Fruit fly (Drosophila melanogaster) whole organism, prepupa: ENCODE measurements around the gene PolI.
A peak's percentile ranks its signal among the peaks of the same experiment; 100 is the strongest.

Source experiments
- Blimp-1 ChIP-seq: fragments of 200-800 bp; sonication (Bioruptor generic); optimal IDR thresholded peaks from 3 replicates; lab custom pipeline; 2017; ENCODE audit warnings: missing biosample characterization, missing genetic modification characterization, mild to moderate bottlenecking, moderate library complexity, missing genetic modification reagents
- CG10669 ChIP-seq: fragments of 200-800 bp; sonication (Bioruptor generic); optimal IDR thresholded peaks from 3 replicates; lab custom pipeline; 2018; ENCODE audit warnings: missing biosample characterization, mild to moderate bottlenecking, missing genetic modification characterization, moderate library complexity
- CG11902 ChIP-seq: fragments of 200-800 bp; sonication (Bioruptor generic); optimal IDR thresholded peaks from 3 replicates; lab custom pipeline; 2016; ENCODE audit warnings: missing biosample characterization, missing genetic modification characterization
- CG15336 ChIP-seq: fragments of 200-800 bp; sonication (Bioruptor generic); IDR thresholded peaks from 2 replicates; pipeline ENCODE4 v1.3.6; 2022; ENCODE audit warnings: missing biosample characterization, missing genetic modification characterization
- CG16779 ChIP-seq: fragments of 200-800 bp; sonication (Bioruptor generic); optimal IDR thresholded peaks from 3 replicates; lab custom pipeline; 2017; ENCODE audit warnings: missing biosample characterization, mild to moderate bottlenecking, missing genetic modification characterization
- CG32006 ChIP-seq: fragments of 200-800 bp; sonication (Bioruptor generic); optimal IDR thresholded peaks from 3 replicates; lab custom pipeline; 2017; ENCODE audit warnings: missing biosample characterization, mild to moderate bottlenecking, missing genetic modification characterization
- CG4318 ChIP-seq: fragments of 200-800 bp; sonication (Bioruptor generic); optimal IDR thresholded peaks from 3 replicates; lab custom pipeline; 2017; ENCODE audit warnings: missing biosample characterization, mild to moderate bottlenecking, missing genetic modification characterization
- CG6854 ChIP-seq: fragments of 200-800 bp; sonication (Bioruptor generic); optimal IDR thresholded peaks from 2 replicates; lab custom pipeline; 2017; ENCODE audit warnings: missing biosample characterization, mild to moderate bottlenecking, missing genetic modification characterization
- CG7368 ChIP-seq: fragments of 200-800 bp; sonication (Bioruptor generic); optimal IDR thresholded peaks from 3 replicates; lab custom pipeline; 2016; ENCODE audit warnings: missing biosample characterization, missing genetic modification characterization
- CG8119 ChIP-seq: fragments of 200-800 bp; sonication (Bioruptor generic); IDR thresholded peaks from 3 replicates; pipeline ENCODE4 v1.3.6; 2022; ENCODE audit warnings: missing biosample characterization, missing genetic modification characterization
- CG8319 ChIP-seq: fragments of 200-800 bp; sonication (Bioruptor generic); optimal IDR thresholded peaks from 3 replicates; lab custom pipeline; 2016; ENCODE audit warnings: missing biosample characterization, missing genetic modification characterization
- CG9139 ChIP-seq: fragments of 200-800 bp; sonication (Bioruptor generic); optimal IDR thresholded peaks from 3 replicates; lab custom pipeline; 2017; ENCODE audit warnings: missing biosample characterization, mild to moderate bottlenecking, missing genetic modification characterization
- Eip78C ChIP-seq: fragments of 200-800 bp; sonication (Bioruptor generic); peaks from one replicate; lab custom pipeline; 2016; ENCODE audit warnings: missing biosample characterization, missing genetic modification characterization
- Eip93F ChIP-seq: fragments of 200-800 bp; sonication (Bioruptor generic); optimal IDR thresholded peaks from 2 replicates; lab custom pipeline; 2016; ENCODE audit warnings: missing biosample characterization, mild to moderate bottlenecking, missing genetic modification characterization
- Gug ChIP-seq: fragments of 200-800 bp; sonication (Bioruptor generic); IDR thresholded peaks from 2 replicates; pipeline ENCODE4 v1.3.6; 2022; ENCODE audit warnings: missing biosample characterization, missing genetic modification characterization
- Hr39 ChIP-seq: fragments of 200-800 bp; sonication (Bioruptor generic); optimal IDR thresholded peaks from 2 replicates; lab custom pipeline; 2016; ENCODE audit warnings: missing biosample characterization, missing genetic modification characterization
- Lpt ChIP-seq: fragments of 200-800 bp; sonication (Bioruptor generic); optimal IDR thresholded peaks from 3 replicates; lab custom pipeline; 2016; ENCODE audit warnings: missing biosample characterization, missing genetic modification characterization
- Met ChIP-seq: fragments of 200-800 bp; sonication (Bioruptor generic); optimal IDR thresholded peaks from 3 replicates; lab custom pipeline; 2016; ENCODE audit warnings: missing biosample characterization, missing genetic modification characterization
- Sox102F ChIP-seq: fragments of 200-800 bp; sonication (Bioruptor generic); optimal IDR thresholded peaks from 2 replicates; lab custom pipeline; 2016; ENCODE audit warnings: missing biosample characterization, mild to moderate bottlenecking, missing genetic modification characterization
- Sox14 ChIP-seq: fragments of 200-800 bp; sonication (Bioruptor generic); optimal IDR thresholded peaks from 3 replicates; lab custom pipeline; 2016; ENCODE audit warnings: missing biosample characterization, missing genetic modification characterization
- achi ChIP-seq: fragments of 200-800 bp; sonication (Bioruptor generic); optimal IDR thresholded peaks from 3 replicates; lab custom pipeline; 2016; ENCODE audit warnings: missing biosample characterization, missing genetic modification characterization
- acj6 ChIP-seq: fragments of 200-800 bp; sonication (Bioruptor generic); optimal IDR thresholded peaks from 3 replicates; lab custom pipeline; 2016; ENCODE audit warnings: missing biosample characterization, missing genetic modification characterization
- cyc ChIP-seq: fragments of 200-800 bp; sonication (Bioruptor generic); optimal IDR thresholded peaks from 3 replicates; lab custom pipeline; 2016; ENCODE audit warnings: missing biosample characterization, missing genetic modification characterization
- dsx ChIP-seq: fragments of 200-800 bp; optimal IDR thresholded peaks from 3 replicates; lab custom pipeline; 2019; ENCODE audit warnings: missing biosample characterization, mild to moderate bottlenecking, missing genetic modification characterization, moderate library complexity; ENCODE audit not compliant: poor library complexity, severe bottlenecking
- fkh ChIP-seq: fragments of 200-800 bp; sonication (Bioruptor generic); optimal IDR thresholded peaks from 3 replicates; lab custom pipeline; 2017; ENCODE audit warnings: missing biosample characterization, mild to moderate bottlenecking, missing genetic modification characterization, moderate library complexity
- ss ChIP-seq, 2 experiments: fragments of 200-800 bp; sonication (Bioruptor generic); optimal IDR thresholded peaks; 2 replicates in 1 of 2; 3 replicates in 1 of 2; lab custom pipeline; 2017 to 2018; ENCODE audit warnings: mild to moderate bottlenecking in 2 of 2, missing biosample characterization in 2 of 2, missing genetic modification characterization in 2 of 2, moderate library complexity in 1 of 2
- svp ChIP-seq: fragments of 200-800 bp; sonication (Bioruptor generic); peaks from one replicate; lab custom pipeline; 2016; ENCODE audit warnings: missing biosample characterization, missing genetic modification characterization
- topi ChIP-seq: fragments of 200-800 bp; sonication (Bioruptor generic); optimal IDR thresholded peaks from 3 replicates; lab custom pipeline; 2016; ENCODE audit warnings: missing biosample characterization, missing genetic modification characterization
- vri ChIP-seq: fragments of 200-800 bp; sonication (Bioruptor generic); optimal IDR thresholded peaks from 3 replicates; lab custom pipeline; 2016; ENCODE audit warnings: missing biosample characterization, mild to moderate bottlenecking, missing genetic modification characterization

Gene PolI

dm6 chr3R:8212594-8212993 lies 20.7 kb upstream of the PolI start:
- TF ChIP-seq Sox102F (GFP tag; lab: Kevin White, UChicago) (no peak), Met (GFP tag; lab: Kevin White, UChicago) (no peak), fkh (GFP tag; lab: Kevin White, UChicago) (peak; percentile 81), CG9139 (GFP tag; lab: Kevin White, UChicago) (no peak), CG8119 (GFP tag; lab: Robert Waterston, UW) (no peak), topi (GFP tag; lab: Kevin White, UChicago) (no peak)

DNA sequence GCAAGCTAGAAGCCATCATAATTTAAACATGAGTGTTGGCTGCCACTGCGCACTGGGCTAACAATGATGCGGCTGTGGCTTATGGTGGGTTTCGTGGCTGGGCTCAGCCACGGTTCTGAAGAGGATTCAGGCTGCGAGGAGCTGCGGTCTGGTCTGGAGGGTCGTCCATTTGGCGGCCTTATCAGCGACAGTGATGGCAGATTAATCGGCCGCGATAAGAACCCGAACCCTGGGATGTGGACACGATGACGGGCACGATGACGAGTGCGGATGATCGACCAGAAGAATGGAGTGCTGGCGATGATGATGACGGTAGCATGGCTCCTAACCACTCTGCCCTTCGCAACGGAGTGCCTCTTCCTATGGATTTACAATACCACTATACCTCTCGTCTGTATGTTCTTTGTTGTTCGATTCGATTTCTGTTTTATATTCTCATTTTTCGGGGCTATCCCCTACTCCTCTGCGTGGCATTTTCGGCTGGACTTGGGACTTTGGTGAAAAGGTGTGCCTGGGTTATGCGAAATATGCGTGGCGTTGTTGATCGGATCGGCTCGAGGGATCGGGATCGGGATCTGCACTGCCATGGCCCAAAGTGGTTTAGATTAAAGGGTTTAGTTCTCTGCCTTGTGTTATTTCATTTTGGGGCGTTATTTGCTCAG lies 17.6 kb upstream of the PolI start:
- peak; percentile 55 for TF ChIP-seq svp (GFP tag; lab: Kevin White, UChicago)
- TF ChIP-seq Lpt (GFP tag; lab: Kevin White, UChicago), result no peak

DNA sequence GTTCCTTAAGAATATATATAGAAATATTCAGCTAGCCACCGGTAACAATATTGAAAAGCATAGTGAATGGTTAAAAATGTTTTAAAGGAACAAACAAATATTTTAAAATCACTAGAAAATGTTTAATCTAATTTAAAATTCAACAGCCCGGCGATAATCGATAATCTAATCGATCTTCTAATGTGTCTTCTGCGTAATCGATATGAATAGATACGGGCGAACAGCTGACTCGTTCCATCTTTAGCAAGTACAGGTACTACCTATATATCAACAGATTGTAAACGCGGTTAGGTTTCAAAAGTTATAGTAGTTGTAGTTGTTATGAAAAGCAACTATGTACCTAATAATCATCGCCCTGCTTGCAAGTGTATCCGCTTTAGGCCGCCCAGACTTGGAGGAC lies 15.6 kb upstream of the PolI start, which contains the start of gene CG7800:
Gene CG7800, plus strand, starts transcription at position 231 of the 400 bp plus-strand sequence.
- TF ChIP-seq CG7368 (GFP tag; lab: Kevin White, UChicago) (no peak), Blimp-1 (GFP tag; lab: Kevin White, UChicago) (no peak), CG8119 (GFP tag; lab: Robert Waterston, UW) (no peak), Gug (GFP tag; lab: Robert Waterston, UW) (no peak)
- TF ChIP-seq, all 60 proteins: peak for 0

dm6 chr3R:8219891-8220290 lies 13.4 kb upstream of the PolI start, which contains the start of gene CG18249:
Gene CG18249, plus strand, starts transcription at chr3R:8220146.
- TF ChIP-seq svp (GFP tag; lab: Kevin White, UChicago) (peak; percentile 68), CG8319 (GFP tag; lab: Kevin White, UChicago) (no peak), CG4318 (GFP tag; lab: Kevin White, UChicago) (no peak), Eip78C (GFP tag; lab: Kevin White, UChicago) (peak; percentile 28), CG15336 (no peak), Gug (GFP tag; lab: Robert Waterston, UW) (no peak), dsx (peak; percentile 51)

DNA sequence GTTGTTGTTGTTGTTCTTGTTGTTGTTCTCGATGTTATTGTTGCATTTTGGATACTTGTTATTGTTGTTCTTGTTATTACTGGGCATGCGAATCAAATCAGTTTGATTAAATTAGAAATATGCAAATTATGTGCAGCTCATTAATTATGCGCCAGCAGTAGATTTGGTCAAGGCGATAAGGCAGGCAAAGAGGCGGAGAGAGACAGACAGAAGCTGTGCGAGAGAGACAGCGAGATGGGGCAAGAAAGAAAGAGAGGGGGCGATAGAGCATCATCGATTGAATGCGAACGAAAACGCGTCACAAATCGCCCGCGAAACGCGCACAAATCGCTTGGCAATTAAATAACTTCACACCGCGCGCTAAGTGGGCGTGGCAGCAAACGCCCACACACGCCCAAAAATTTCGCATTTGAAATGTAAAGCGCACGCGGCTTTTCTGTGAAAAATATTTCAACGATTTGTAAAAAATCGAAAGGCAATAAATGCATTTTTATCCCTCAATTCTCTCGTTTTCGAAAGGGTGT lies 10.2 kb upstream of the PolI start:
- TF ChIP-seq CG15336, result no peak
- no peak for TF ChIP-seq vri (GFP tag; lab: Kevin White, UChicago)
- TF ChIP-seq CG16779 (tag; lab: Kevin White, UChicago), result no peak
- no peak for TF ChIP-seq Eip93F
- no peak for TF ChIP-seq fkh (GFP tag; lab: Kevin White, UChicago)

dm6 chr3R:8224726-8225460 lies 8.4 kb upstream of the PolI start:
- TF ChIP-seq Gug (GFP tag; lab: Robert Waterston, UW) (no peak), cyc (GFP tag; lab: Kevin White, UChicago) (no peak), achi (GFP tag; lab: Kevin White, UChicago) (no peak), CG6854 (GFP tag; lab: Kevin White, UChicago) (no peak), Hr39 (GFP tag; lab: Kevin White, UChicago) (no peak), CG32006 (GFP tag; lab: Kevin White, UChicago) (no peak), CG11902 (GFP tag; lab: Kevin White, UChicago) (no peak), ss (GFP tag; optimal IDR thresholded peaks at IDR 0.05; lab: Kevin White, UChicago) (no peak), CG7368 (GFP tag; lab: Kevin White, UChicago) (no peak), acj6 (no peak), topi (GFP tag; lab: Kevin White, UChicago) (no peak), Sox14 (GFP tag; lab: Kevin White, UChicago) (no peak), CG8119 (GFP tag; lab: Robert Waterston, UW) (no peak), CG10669 (GFP tag; lab: Kevin White, UChicago) (no peak), Met (GFP tag; lab: Kevin White, UChicago) (no peak)
- TF ChIP-seq, all 60 proteins: peak for 0
